Fruit fly (Drosophila melanogaster) whole organism, embryonic: ENCODE results near the gene CG31872.

Experiments
- Aef1 ChIP-seq: fragments of 200-800 bp; sonication (Bioruptor generic); IDR thresholded peaks from 3 replicates; pipeline ENCODE4 v1.3.6; 2022; ENCODE audit warnings: missing biosample characterization, missing genetic modification characterization
- CG13424 ChIP-seq: fragments of 200-800 bp; sonication (Bioruptor generic); optimal IDR thresholded peaks from 2 replicates; lab custom pipeline; 2019; ENCODE audit warnings: missing biosample characterization, mild to moderate bottlenecking, missing genetic modification characterization, moderate library complexity
- CG17186 ChIP-seq: fragments of 200-800 bp; sonication (Bioruptor generic); optimal IDR thresholded peaks from 3 replicates; lab custom pipeline; 2017; ENCODE audit warnings: missing biosample characterization, missing genetic modification reagents, missing genetic modification characterization
- CG17568 ChIP-seq: fragments of 200-800 bp; sonication (Bioruptor generic); optimal IDR thresholded peaks from 2 replicates; lab custom pipeline; 2018; ENCODE audit warnings: missing biosample characterization, mild to moderate bottlenecking, missing genetic modification characterization, moderate library complexity
- CG17912 ChIP-seq: fragments of 200-800 bp; sonication (Bioruptor generic); optimal IDR thresholded peaks from 2 replicates; lab custom pipeline; 2018; ENCODE audit warnings: missing biosample characterization, mild to moderate bottlenecking, missing genetic modification characterization
- CG1792 ChIP-seq: fragments of 200-800 bp; sonication (Bioruptor generic); optimal IDR thresholded peaks from 2 replicates; lab custom pipeline; 2016; ENCODE audit warnings: missing biosample characterization, missing genetic modification characterization
- CG32772 ChIP-seq: fragments of 200-800 bp; sonication (Bioruptor generic); IDR thresholded peaks from 2 replicates; pipeline ENCODE4 v1.3.6; 2022; ENCODE audit warnings: missing biosample characterization, missing genetic modification characterization
- CG34224 ChIP-seq: fragments of 200-800 bp; sonication (Bioruptor generic); IDR thresholded peaks from 3 replicates; pipeline ENCODE4 v1.3.6; 2022; ENCODE audit warnings: missing biosample characterization, missing genetic modification characterization; ENCODE audit not compliant: partially characterized antibody
- CG5180 ChIP-seq: fragments of 200-800 bp; sonication (Bioruptor generic); optimal IDR thresholded peaks from 3 replicates; lab custom pipeline; 2017; ENCODE audit warnings: missing biosample characterization, missing genetic modification characterization, mild to moderate bottlenecking, moderate library complexity, missing genetic modification reagents
- CG6175 ChIP-seq: fragments of 200-800 bp; sonication (Bioruptor generic); IDR thresholded peaks from 3 replicates; pipeline ENCODE4 v1.3.6; 2022; ENCODE audit warnings: missing biosample characterization, missing genetic modification characterization
- CG7987 ChIP-seq: fragments of 200-800 bp; sonication (Bioruptor generic); optimal IDR thresholded peaks from 2 replicates; lab custom pipeline; 2018; ENCODE audit warnings: missing biosample characterization, mild to moderate bottlenecking, missing genetic modification characterization, moderate library complexity
- CG9797 ChIP-seq: fragments of 200-800 bp; sonication (Bioruptor generic); optimal IDR thresholded peaks from 3 replicates; lab custom pipeline; 2018; ENCODE audit warnings: missing biosample characterization, mild to moderate bottlenecking, missing genetic modification characterization
- Dip2 ChIP-seq: fragments of 200-800 bp; sonication (Bioruptor generic); IDR thresholded peaks from 2 replicates; pipeline ENCODE4 v1.3.6; 2022; ENCODE audit warnings: missing biosample characterization, missing genetic modification characterization
- ERR ChIP-seq: fragments of 200-800 bp; sonication (Bioruptor generic); optimal IDR thresholded peaks from 2 replicates; lab custom pipeline; 2016; ENCODE audit warnings: missing biosample characterization, missing genetic modification characterization
- Gug ChIP-seq: fragments of 200-800 bp; sonication (Bioruptor generic); IDR thresholded peaks from 4 replicates; pipeline ENCODE4 v1.3.6; 2022; ENCODE audit warnings: missing biosample characterization, missing genetic modification characterization
- H2.0 ChIP-seq: fragments of 200-800 bp; sonication (Bioruptor generic); IDR thresholded peaks from 2 replicates; pipeline ENCODE4 v1.3.6; 2022; ENCODE audit warnings: missing biosample characterization, missing genetic modification characterization
- Hey ChIP-seq: fragments of 200-800 bp; sonication (Bioruptor generic); optimal IDR thresholded peaks from 3 replicates; lab custom pipeline; 2018; ENCODE audit warnings: missing biosample characterization, mild to moderate bottlenecking, missing genetic modification characterization
- HmgZ ChIP-seq: fragments of 200-800 bp; sonication (Bioruptor generic); optimal IDR thresholded peaks from 2 replicates; lab custom pipeline; 2018; ENCODE audit warnings: missing biosample characterization, mild to moderate bottlenecking, missing genetic modification characterization
- Lim3 ChIP-seq: fragments of 200-800 bp; sonication (Bioruptor generic); IDR thresholded peaks from 2 replicates; pipeline ENCODE4 v1.3.6; 2022; ENCODE audit warnings: missing biosample characterization, missing genetic modification characterization
- Mad ChIP-seq: fragments of 200-800 bp; sonication (Bioruptor generic); optimal IDR thresholded peaks from 2 replicates; lab custom pipeline; 2016; ENCODE audit warnings: missing biosample characterization, missing genetic modification characterization
- Oli ChIP-seq: fragments of 200-800 bp; sonication (Bioruptor generic); optimal IDR thresholded peaks from 2 replicates; lab custom pipeline; 2018; ENCODE audit warnings: missing biosample characterization, mild to moderate bottlenecking, missing genetic modification characterization, moderate library complexity
- Spps ChIP-seq: fragments of 200-800 bp; sonication (Bioruptor generic); optimal IDR thresholded peaks from 2 replicates; lab custom pipeline; 2018; ENCODE audit warnings: missing biosample characterization, mild to moderate bottlenecking, missing genetic modification characterization
- az2 ChIP-seq: fragments of 200-800 bp; sonication (Bioruptor generic); optimal IDR thresholded peaks from 3 replicates; lab custom pipeline; 2016; ENCODE audit warnings: missing biosample characterization, missing genetic modification characterization
- da ChIP-seq: fragments of 200-800 bp; sonication (Bioruptor generic); optimal IDR thresholded peaks from 2 replicates; lab custom pipeline; 2016; ENCODE audit warnings: missing biosample characterization, missing genetic modification characterization
- disco-r ChIP-seq: fragments of 200-800 bp; sonication (Bioruptor generic); optimal IDR thresholded peaks from 2 replicates; lab custom pipeline; 2016; ENCODE audit warnings: missing biosample characterization, missing genetic modification characterization
- dmrt99B ChIP-seq: fragments of 200-800 bp; sonication (Bioruptor generic); optimal IDR thresholded peaks from 2 replicates; lab custom pipeline; 2018; ENCODE audit warnings: missing biosample characterization, mild to moderate bottlenecking, missing genetic modification characterization, moderate library complexity
- esg ChIP-seq: fragments of 200-800 bp; sonication (Bioruptor generic); conservative IDR thresholded peaks from 2 replicates; pipeline ENCODE4 v1.3.6; 2022; ENCODE audit warnings: missing biosample characterization, missing genetic modification characterization
- gcm ChIP-seq: fragments of 200-800 bp; sonication (Bioruptor generic); optimal IDR thresholded peaks from 2 replicates; lab custom pipeline; 2019; ENCODE audit warnings: missing biosample characterization, mild to moderate bottlenecking, missing genetic modification characterization, moderate library complexity
- grau ChIP-seq: fragments of 200-800 bp; optimal IDR thresholded peaks from 3 replicates; lab custom pipeline; 2019; ENCODE audit warnings: missing biosample characterization, mild to moderate bottlenecking, missing genetic modification characterization, moderate library complexity
- gro ChIP-seq: fragments of 200-800 bp; sonication (Bioruptor generic); optimal IDR thresholded peaks from 2 replicates; lab custom pipeline; 2016; ENCODE audit warnings: missing biosample characterization, missing genetic modification characterization
- kni ChIP-seq: fragments of 200-800 bp; sonication (Bioruptor generic); optimal IDR thresholded peaks from 3 replicates; lab custom pipeline; 2017; ENCODE audit warnings: mild to moderate bottlenecking, missing biosample characterization, missing genetic modification reagents, missing genetic modification characterization
- lab ChIP-seq: fragments of 200-800 bp; sonication (Bioruptor generic); optimal IDR thresholded peaks from 3 replicates; lab custom pipeline; 2017; ENCODE audit warnings: missing biosample characterization, missing genetic modification characterization, mild to moderate bottlenecking, moderate library complexity, missing genetic modification reagents
- lola ChIP-seq, 3 experiments: fragments of >200 bp in 2 of 3; fragments of 200-800 bp in 1 of 3; sonication (Bioruptor generic) in 1 of 3; optimal IDR thresholded peaks; 2 replicates each; lab custom pipeline; 2017 to 2019; ENCODE audit warnings: missing biosample characterization in 3 of 3, missing genetic modification characterization in 3 of 3, mild to moderate bottlenecking in 1 of 3, moderate library complexity in 1 of 3
- mld ChIP-seq: fragments of 200-800 bp; sonication (Bioruptor generic); IDR thresholded peaks from 3 replicates; pipeline ENCODE4 v1.3.6; 2022; ENCODE audit warnings: missing biosample characterization, missing genetic modification characterization; ENCODE audit not compliant: partially characterized antibody
- nerfin-2 ChIP-seq: fragments of 200-800 bp; sonication (Bioruptor generic); IDR thresholded peaks from 2 replicates; pipeline ENCODE4 v1.3.6; 2022; ENCODE audit warnings: missing biosample characterization, missing genetic modification characterization; ENCODE audit not compliant: partially characterized antibody
- org-1 ChIP-seq: fragments of 200-800 bp; sonication (Bioruptor generic); optimal IDR thresholded peaks from 2 replicates; lab custom pipeline; 2017; ENCODE audit warnings: missing biosample characterization, missing genetic modification characterization
- otp ChIP-seq: fragments of 200-800 bp; sonication (Bioruptor generic); IDR thresholded peaks from 3 replicates; pipeline ENCODE4, ENCODE4 v1.3.6; 2022; ENCODE audit warnings: missing biosample characterization, missing genetic modification characterization
- pho ChIP-seq: fragments of 200-800 bp; sonication (Bioruptor generic); optimal IDR thresholded peaks from 2 replicates; lab custom pipeline; 2016; ENCODE audit warnings: missing biosample characterization, missing genetic modification characterization
- phol ChIP-seq: fragments of 200-800 bp; sonication (Bioruptor generic); optimal IDR thresholded peaks from 3 replicates; lab custom pipeline; 2018; ENCODE audit warnings: missing biosample characterization, mild to moderate bottlenecking, missing genetic modification characterization, moderate library complexity
- pum ChIP-seq: fragments of 200-800 bp; sonication (Bioruptor generic); optimal IDR thresholded peaks from 2 replicates; lab custom pipeline; 2016; ENCODE audit warnings: missing biosample characterization, missing genetic modification characterization
- run ChIP-seq: fragments of 200-800 bp; sonication (Bioruptor generic); optimal IDR thresholded peaks from 3 replicates; lab custom pipeline; 2018; ENCODE audit warnings: missing biosample characterization, mild to moderate bottlenecking, missing genetic modification characterization
- sc ChIP-seq, 3 experiments: fragments of >200 bp in 2 of 3; fragments of 200-800 bp in 1 of 3; sonication (Bioruptor generic) in 1 of 3; optimal IDR thresholded peaks; 2 replicates in 2 of 3; 3 replicates in 1 of 3; lab custom pipeline; 2017; ENCODE audit warnings: mild to moderate bottlenecking in 1 of 3, missing biosample characterization in 1 of 3, missing genetic modification characterization in 1 of 3, missing genetic modification reagents in 1 of 3
- slp2 ChIP-seq: fragments of 200-800 bp; sonication (Bioruptor generic); optimal IDR thresholded peaks from 2 replicates; lab custom pipeline; 2016; ENCODE audit warnings: missing biosample characterization, missing genetic modification characterization
- sr ChIP-seq: fragments of 200-800 bp; sonication (Bioruptor generic); IDR thresholded peaks from 3 replicates; pipeline ENCODE4 v1.3.6; 2022; ENCODE audit warnings: missing biosample characterization, missing genetic modification characterization
- ssp ChIP-seq: fragments of 200-800 bp; sonication (Bioruptor generic); IDR thresholded peaks from 2 replicates; pipeline ENCODE4 v1.3.6; 2022; ENCODE audit warnings: missing biosample characterization, missing genetic modification characterization
- stwl ChIP-seq: fragments of 200-800 bp; sonication (Bioruptor generic); optimal IDR thresholded peaks from 3 replicates; lab custom pipeline; 2018; ENCODE audit warnings: missing biosample characterization, mild to moderate bottlenecking, missing genetic modification characterization, moderate library complexity
- tin ChIP-seq: fragments of 200-800 bp; sonication (Bioruptor generic); optimal IDR thresholded peaks from 3 replicates; lab custom pipeline; 2016; ENCODE audit warnings: missing biosample characterization, missing genetic modification characterization
- trh ChIP-seq: fragments of 200-800 bp; sonication (Bioruptor generic); optimal IDR thresholded peaks from 2 replicates; lab custom pipeline; 2016; ENCODE audit warnings: missing biosample characterization, missing genetic modification characterization
- wor ChIP-seq: fragments of 200-800 bp; sonication (Bioruptor generic); IDR thresholded peaks from 2 replicates; pipeline ENCODE4 v1.3.6; 2022; ENCODE audit warnings: missing biosample characterization, missing genetic modification characterization
- z ChIP-seq: fragments of 200-800 bp; sonication (Bioruptor generic); IDR thresholded peaks from 3 replicates; pipeline ENCODE4 v1.3.6; 2022; ENCODE audit warnings: missing biosample characterization, missing genetic modification characterization
- zen2 ChIP-seq: fragments of 200-800 bp; sonication (Bioruptor generic); IDR thresholded peaks from 3 replicates; pipeline ENCODE4 v1.3.6; 2022; ENCODE audit warnings: missing biosample characterization, missing genetic modification characterization; ENCODE audit not compliant: partially characterized antibody

The CG31872 gene

dm6 chr2L:10615889-10616288 lies 23.8 kb upstream of the CG31872 start (continued):
- TF ChIP-seq Aef1 = no peak
- peak; percentile 36 for TF ChIP-seq CG13424
- TF ChIP-seq Mad (GFP tag; lab: Kevin White, UChicago) = no peak
- no peak for TF ChIP-seq pum (GFP tag; lab: Kevin White, UChicago)
- TF ChIP-seq da (GFP tag; lab: Kevin White, UChicago) = no peak
- no peak for TF ChIP-seq Dip2 (GFP tag; lab: Robert Waterston, UW)
- TF ChIP-seq az2 (GFP tag; lab: Kevin White, UChicago) = no peak
- TF ChIP-seq lab (GFP tag; lab: Kevin White, UChicago) = no peak
- TF ChIP-seq CG5180 (GFP tag; lab: Kevin White, UChicago) = no peak
- TF ChIP-seq nerfin-2 = no peak
- no peak for TF ChIP-seq Lim3 (GFP tag; lab: Robert Waterston, UW)
- no peak for TF ChIP-seq sc (optimal IDR thresholded peaks at IDR 0.05; lab: Kevin White, UChicago)
- no peak for TF ChIP-seq sc (GFP tag; optimal IDR thresholded peaks at IDR 0.05; lab: Kevin White, UChicago)
- no peak for TF ChIP-seq run
- no peak for TF ChIP-seq Hey (tag; lab: Kevin White, UChicago)
- no peak for TF ChIP-seq disco-r (GFP tag; lab: Kevin White, UChicago)
- no peak for TF ChIP-seq CG34224 (GFP tag; lab: Robert Waterston, UW)
- no peak for TF ChIP-seq pho
- TF ChIP-seq ERR (GFP tag; lab: Kevin White, UChicago) = no peak
- TF ChIP-seq esg (GFP tag; lab: Robert Waterston, UW) = no peak
- no peak for TF ChIP-seq Spps (tag; lab: Kevin White, UChicago)
- TF ChIP-seq kni = no peak
- no peak for TF ChIP-seq CG17186 (GFP tag; lab: Kevin White, UChicago)
- TF ChIP-seq CG1792 = no peak
- no peak for TF ChIP-seq tin
- TF ChIP-seq ssp = no peak
- no peak for TF ChIP-seq trh (GFP tag; lab: Kevin White, UChicago)
- TF ChIP-seq CG32772 = no peak
- no peak for TF ChIP-seq CG17912 (GFP tag; lab: Kevin White, UChicago)
- no peak for TF ChIP-seq stwl (tag; lab: Kevin White, UChicago)
- TF ChIP-seq H2.0 = no peak
- TF ChIP-seq zen2 = no peak
- no peak for TF ChIP-seq lola (GFP tag; optimal IDR thresholded peaks at IDR 0.05; lab: Kevin White, UChicago)
- no peak for TF ChIP-seq z
- no peak for TF ChIP-seq slp2
- TF ChIP-seq org-1 (GFP tag; lab: Kevin White, UChicago) = no peak
- no peak for TF ChIP-seq CG7987 (GFP tag; lab: Kevin White, UChicago)
- no peak for TF ChIP-seq Gug (GFP tag; lab: Robert Waterston, UW)
- TF ChIP-seq wor (GFP tag; lab: Robert Waterston, UW) = no peak
- no peak for TF ChIP-seq mld
- no peak for TF ChIP-seq gcm (GFP tag; lab: Kevin White, UChicago)
- TF ChIP-seq grau (tag; lab: Kevin White, UChicago) = peak; percentile 14
- no peak for TF ChIP-seq otp (GFP tag; lab: Robert Waterston, UW)
- TF ChIP-seq dmrt99B (tag; lab: Kevin White, UChicago) = peak; percentile 41
- no peak for TF ChIP-seq sr
- TF ChIP-seq Oli (tag; lab: Kevin White, UChicago) = peak; percentile 35
- TF ChIP-seq CG6175 (GFP tag; lab: Robert Waterston, UW) = no peak
- peak; percentile 16 for TF ChIP-seq phol (tag; lab: Kevin White, UChicago)
- TF ChIP-seq HmgZ = no peak
- no peak for TF ChIP-seq CG17568 (GFP tag; lab: Kevin White, UChicago)
- TF ChIP-seq gro (GFP tag; lab: Kevin White, UChicago) = no peak
- TF ChIP-seq CG9797 (GFP tag; lab: Kevin White, UChicago) = no peak
